Worm (Caenorhabditis elegans) whole organism, L2 larva: ENCODE measurements around the gene Y113G7A.14.

Experiments
- C34F6.9 ChIP-seq: fragments of 150-350 bp; optimal IDR thresholded peaks from 2 replicates; lab custom pipeline; 2014; ENCODE audit warnings: missing biosample characterization, missing genetic modification characterization
- F13H6.1 ChIP-seq: sonication (generic microtip); optimal IDR thresholded peaks from 2 replicates; lab custom pipeline; 2016; ENCODE audit warnings: missing genetic modification characterization, missing compliant biosample characterization
- R02D3.7 ChIP-seq: fragments of 150-350 bp; optimal IDR thresholded peaks from 2 replicates; lab custom pipeline; 2014; ENCODE audit warnings: missing biosample characterization, missing genetic modification characterization
- Y55F3AM.14 ChIP-seq: fragments of 200-800 bp; sonication (Bioruptor generic); optimal IDR thresholded peaks from 2 replicates; lab custom pipeline; 2018; ENCODE audit warnings: mild to moderate bottlenecking, missing genetic modification characterization, missing compliant biosample characterization
- alr-1 ChIP-seq: fragments of 150-350 bp; optimal IDR thresholded peaks from 2 replicates; lab custom pipeline; 2014; ENCODE audit warnings: missing biosample characterization, missing genetic modification characterization
- aly-2 ChIP-seq: fragments of 150-350 bp; optimal IDR thresholded peaks from 2 replicates; lab custom pipeline; 2014; ENCODE audit warnings: missing biosample characterization, missing genetic modification characterization
- blmp-1 ChIP-seq: sonication (generic microtip); optimal IDR thresholded peaks from 2 replicates; lab custom pipeline; 2017; ENCODE audit warnings: missing genetic modification characterization, mild to moderate bottlenecking, missing compliant biosample characterization, antibody characterized with exemption, moderate library complexity; ENCODE audit not compliant: insufficient read depth
- ceh-82 ChIP-seq: fragments of 150-350 bp; optimal IDR thresholded peaks from 2 replicates; lab custom pipeline; 2014; ENCODE audit warnings: missing biosample characterization, missing genetic modification characterization
- dmd-4 ChIP-seq: sonication (generic microtip); optimal IDR thresholded peaks from 2 replicates; lab custom pipeline; 2017; ENCODE audit warnings: missing biosample characterization, missing genetic modification characterization
- egl-27 ChIP-seq: sonication (generic microtip); optimal IDR thresholded peaks from 3 replicates; lab custom pipeline; 2017; ENCODE audit warnings: missing biosample characterization, missing genetic modification reagents, missing genetic modification characterization
- elt-3 ChIP-seq: sonication (generic microtip); optimal IDR thresholded peaks from 2 replicates; lab custom pipeline; 2017; ENCODE audit warnings: missing biosample characterization, missing genetic modification characterization
- fos-1 ChIP-seq: fragments of 150-350 bp; optimal IDR thresholded peaks from 2 replicates; lab custom pipeline; 2014; ENCODE audit warnings: missing biosample characterization, missing genetic modification characterization
- lin-11 ChIP-seq: fragments of 150-350 bp; sonication (generic microtip); optimal IDR thresholded peaks from 2 replicates; lab custom pipeline; 2014; ENCODE audit warnings: missing biosample characterization, missing genetic modification characterization, inconsistent platforms, mixed read lengths
- lin-13 ChIP-seq: fragments of 150-350 bp; optimal IDR thresholded peaks from 2 replicates; lab custom pipeline; 2014; ENCODE audit warnings: missing biosample characterization, missing genetic modification reagents, missing genetic modification characterization
- lin-39 ChIP-seq: fragments of 150-350 bp; optimal IDR thresholded peaks from 2 replicates; lab custom pipeline; 2014; ENCODE audit warnings: missing biosample characterization, missing genetic modification reagents, missing genetic modification characterization
- mbf-1 ChIP-seq: sonication (generic microtip); optimal IDR thresholded peaks from 2 replicates; lab custom pipeline; 2017; ENCODE audit warnings: missing biosample characterization, missing genetic modification characterization
- mdl-1 ChIP-seq, 2 experiments: fragments of 150-350 bp in 1 of 2; sonication (generic microtip) in 1 of 2; optimal IDR thresholded peaks; 2 replicates each; lab custom pipeline; 2017; ENCODE audit warnings: missing biosample characterization in 2 of 2, missing genetic modification characterization in 2 of 2
- nhr-10 ChIP-seq: sonication (generic microtip); optimal IDR thresholded peaks from 2 replicates; lab custom pipeline; 2017; ENCODE audit warnings: missing biosample characterization, missing genetic modification characterization
- nhr-11 ChIP-seq: fragments of 150-350 bp; optimal IDR thresholded peaks from 2 replicates; lab custom pipeline; 2014; ENCODE audit warnings: missing biosample characterization, missing genetic modification characterization
- nhr-12 ChIP-seq: fragments of 150-350 bp; optimal IDR thresholded peaks from 2 replicates; lab custom pipeline; 2014; ENCODE audit warnings: missing biosample characterization, missing genetic modification characterization
- nhr-129 ChIP-seq: fragments of 150-350 bp; optimal IDR thresholded peaks from 2 replicates; lab custom pipeline; 2014; ENCODE audit warnings: missing biosample characterization, missing genetic modification characterization
- nhr-21 ChIP-seq: fragments of 150-350 bp; optimal IDR thresholded peaks from 2 replicates; lab custom pipeline; 2014; ENCODE audit warnings: missing biosample characterization, missing genetic modification characterization
- nhr-23 ChIP-seq: fragments of 150-350 bp; optimal IDR thresholded peaks from 2 replicates; lab custom pipeline; 2014; ENCODE audit warnings: missing biosample characterization, missing genetic modification reagents, missing genetic modification characterization
- nhr-237 ChIP-seq: fragments of 150-350 bp; optimal IDR thresholded peaks from 2 replicates; lab custom pipeline; 2014; ENCODE audit warnings: missing biosample characterization, missing genetic modification characterization
- nhr-25 ChIP-seq: fragments of 150-350 bp; sonication (generic microtip); optimal IDR thresholded peaks from 3 replicates; lab custom pipeline; 2014; ENCODE audit warnings: missing biosample characterization, missing genetic modification characterization
- nhr-6 ChIP-seq: fragments of 150-350 bp; optimal IDR thresholded peaks from 2 replicates; lab custom pipeline; 2014; ENCODE audit warnings: missing biosample characterization, missing genetic modification characterization
- nhr-77 ChIP-seq: fragments of 150-350 bp; optimal IDR thresholded peaks from 2 replicates; lab custom pipeline; 2014; ENCODE audit warnings: missing biosample characterization, missing genetic modification characterization
- peb-1 ChIP-seq: fragments of 150-350 bp; optimal IDR thresholded peaks from 2 replicates; lab custom pipeline; 2014; ENCODE audit warnings: missing biosample characterization, missing genetic modification characterization
- sem-4 ChIP-seq: fragments of 150-350 bp; optimal IDR thresholded peaks from 2 replicates; lab custom pipeline; 2014; ENCODE audit warnings: missing biosample characterization, missing genetic modification reagents, missing genetic modification characterization
- sma-3 ChIP-seq: sonication (generic microtip); optimal IDR thresholded peaks from 2 replicates; lab custom pipeline; 2016; ENCODE audit warnings: missing genetic modification reagents, missing genetic modification characterization, missing compliant biosample characterization
- sma-9 ChIP-seq, 2 experiments: fragments of 150-350 bp in 1 of 2; sonication (generic microtip) in 1 of 2; optimal IDR thresholded peaks; 2 replicates each; lab custom pipeline; 2014 to 2016; ENCODE audit warnings: missing genetic modification characterization in 2 of 2, mild to moderate bottlenecking in 1 of 2, missing biosample characterization in 1 of 2, missing compliant biosample characterization in 1 of 2, missing genetic modification reagents in 1 of 2, moderate library complexity in 1 of 2
- snpc-4 ChIP-seq: fragments of 150-350 bp; optimal IDR thresholded peaks from 2 replicates; lab custom pipeline; 2014; ENCODE audit warnings: missing biosample characterization, missing genetic modification characterization
- unc-55 ChIP-seq: fragments of 150-350 bp; sonication (generic microtip); optimal IDR thresholded peaks from 3 replicates; lab custom pipeline; 2014; ENCODE audit warnings: missing biosample characterization, missing genetic modification reagents, missing genetic modification characterization
- zag-1 ChIP-seq: fragments of 150-350 bp; optimal IDR thresholded peaks from 2 replicates; lab custom pipeline; 2014; ENCODE audit warnings: missing biosample characterization, missing genetic modification characterization
- ztf-1 ChIP-seq: fragments of 200-800 bp; sonication (Bioruptor generic); conservative IDR thresholded peaks from 2 replicates; pipeline ENCODE4 v1.3.6; 2022; ENCODE audit warnings: missing genetic modification characterization, missing compliant biosample characterization
- ztf-11 ChIP-seq: sonication (generic microtip); optimal IDR thresholded peaks from 2 replicates; lab custom pipeline; 2017; ENCODE audit warnings: missing biosample characterization, missing genetic modification characterization
- ztf-4 ChIP-seq: fragments of 150-350 bp; optimal IDR thresholded peaks from 2 replicates; lab custom pipeline; 2014; ENCODE audit warnings: missing biosample characterization, missing genetic modification characterization

The Y113G7A.14 gene

DNA sequence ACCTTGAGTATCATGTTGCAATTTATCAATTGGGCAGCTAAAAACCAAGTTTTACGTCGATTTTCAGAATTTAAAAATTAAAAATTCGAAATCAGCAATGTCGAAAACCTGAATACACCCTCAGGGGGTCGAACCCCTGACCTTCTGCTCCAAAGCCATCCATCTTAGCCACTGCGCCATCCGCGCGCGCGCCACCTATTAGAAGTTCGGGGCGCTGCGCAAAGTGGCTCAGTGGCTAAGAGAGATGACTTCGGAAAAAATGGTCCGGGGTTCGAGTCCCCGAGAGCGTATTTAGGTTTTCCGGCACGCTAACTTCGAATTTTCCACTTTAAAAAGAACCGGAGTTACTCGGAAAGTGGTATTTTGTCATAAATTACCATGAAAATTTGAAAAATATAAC, 13.9 kb downstream of the Y113G7A.14 start:
- TF ChIP-seq nhr-12 (no peak), nhr-129 (tag; lab: Kevin White, UChicago) (no peak), lin-11 (tag; lab: Kevin White, UChicago) (no peak), dmd-4 (tag; lab: Kevin White, UChicago) (no peak), F13H6.1 (tag; lab: Kevin White, UChicago) (no peak), ztf-1 (GFP tag; lab: Robert Waterston, UW) (no peak), blmp-1 (tag; lab: Kevin White, UChicago) (no peak), elt-3 (no peak), sem-4 (tag; lab: Kevin White, UChicago) (no peak), egl-27 (tag; lab: Kevin White, UChicago) (no peak), snpc-4 (tag; lab: Kevin White, UChicago) (no peak), C34F6.9 (tag; lab: Kevin White, UChicago) (no peak), aly-2 (tag; lab: Kevin White, UChicago) (no peak)
- TF ChIP-seq, all 48 proteins: peak for 0

DNA sequence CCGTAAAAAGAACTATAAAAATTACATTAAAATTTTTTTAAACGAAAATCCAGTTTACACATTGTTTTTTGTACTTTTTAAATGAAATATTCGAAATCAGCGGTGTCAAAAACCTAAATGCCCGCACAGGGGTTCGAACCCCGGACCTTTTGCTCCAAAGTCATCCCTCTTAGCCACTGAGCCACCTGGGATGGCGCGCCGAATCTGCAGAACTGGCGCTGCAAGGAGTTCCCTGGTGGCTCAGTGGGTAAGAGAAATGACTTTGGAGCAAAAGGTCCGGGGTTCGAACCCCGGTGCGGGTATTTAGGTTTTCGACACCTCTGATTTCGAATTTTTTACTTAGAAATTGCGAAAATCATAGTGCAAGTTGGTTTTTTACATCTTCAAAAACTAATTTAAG, 14.6 kb downstream of the Y113G7A.14 start:
- TF ChIP-seq lin-13 (GFP tag; lab: Kevin White, UChicago) (no peak), blmp-1 (tag; lab: Kevin White, UChicago) (no peak), fos-1 (tag; lab: Kevin White, UChicago) (no peak), sma-3 (no peak), alr-1 (tag; lab: Kevin White, UChicago) (no peak), nhr-6 (tag; lab: Kevin White, UChicago) (no peak), nhr-77 (tag; lab: Kevin White, UChicago) (no peak), nhr-23 (tag; lab: Kevin White, UChicago) (no peak), nhr-129 (tag; lab: Kevin White, UChicago) (no peak), mdl-1 (tag; optimal IDR thresholded peaks at IDR 0.05; lab: Kevin White, UChicago) (no peak), ceh-82 (tag; lab: Kevin White, UChicago) (no peak), lin-39 (tag; lab: Kevin White, UChicago) (no peak), lin-11 (tag; lab: Kevin White, UChicago) (no peak), nhr-25 (tag; lab: Kevin White, UChicago) (no peak)

DNA sequence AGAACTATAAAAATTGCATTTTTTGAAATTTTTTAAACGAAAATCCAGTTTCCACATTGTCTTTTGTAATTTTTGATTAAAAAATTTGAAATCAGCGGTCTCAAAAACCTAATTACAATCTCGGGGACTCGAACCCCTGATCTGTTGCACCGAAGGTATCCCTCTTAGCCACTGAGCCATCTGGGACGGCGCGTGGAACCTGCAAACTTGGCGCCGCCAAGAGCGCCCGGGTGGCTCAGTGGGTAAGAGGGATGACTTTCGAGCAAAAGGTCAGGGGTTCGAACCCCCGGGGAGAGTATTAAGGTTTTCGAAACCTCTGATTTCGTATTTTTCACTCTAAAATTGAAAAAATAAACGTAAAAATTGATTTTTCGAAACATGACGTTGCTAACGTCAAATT, 15.2 kb downstream of the Y113G7A.14 start:
- TF ChIP-seq lin-13 (GFP tag; lab: Kevin White, UChicago) (no peak), R02D3.7 (tag; lab: Kevin White, UChicago) (no peak), nhr-11 (tag; lab: Kevin White, UChicago) (no peak), mdl-1 (tag; optimal IDR thresholded peaks at IDR 0.05; lab: Kevin White, UChicago) (no peak), ztf-1 (GFP tag; lab: Robert Waterston, UW) (no peak), peb-1 (tag; lab: Kevin White, UChicago) (no peak), blmp-1 (tag; lab: Kevin White, UChicago) (no peak), nhr-237 (tag; lab: Kevin White, UChicago) (no peak), C34F6.9 (tag; lab: Kevin White, UChicago) (no peak), alr-1 (tag; lab: Kevin White, UChicago) (no peak), nhr-25 (tag; lab: Kevin White, UChicago) (no peak), ztf-11 (tag; lab: Kevin White, UChicago) (no peak), elt-3 (no peak), sem-4 (tag; lab: Kevin White, UChicago) (no peak), nhr-10 (no peak), nhr-21 (no peak), unc-55 (GFP tag; lab: Kevin White, UChicago) (no peak), ztf-4 (tag; lab: Kevin White, UChicago) (no peak), nhr-129 (tag; lab: Kevin White, UChicago) (no peak), zag-1 (tag; lab: Kevin White, UChicago) (no peak)

DNA sequence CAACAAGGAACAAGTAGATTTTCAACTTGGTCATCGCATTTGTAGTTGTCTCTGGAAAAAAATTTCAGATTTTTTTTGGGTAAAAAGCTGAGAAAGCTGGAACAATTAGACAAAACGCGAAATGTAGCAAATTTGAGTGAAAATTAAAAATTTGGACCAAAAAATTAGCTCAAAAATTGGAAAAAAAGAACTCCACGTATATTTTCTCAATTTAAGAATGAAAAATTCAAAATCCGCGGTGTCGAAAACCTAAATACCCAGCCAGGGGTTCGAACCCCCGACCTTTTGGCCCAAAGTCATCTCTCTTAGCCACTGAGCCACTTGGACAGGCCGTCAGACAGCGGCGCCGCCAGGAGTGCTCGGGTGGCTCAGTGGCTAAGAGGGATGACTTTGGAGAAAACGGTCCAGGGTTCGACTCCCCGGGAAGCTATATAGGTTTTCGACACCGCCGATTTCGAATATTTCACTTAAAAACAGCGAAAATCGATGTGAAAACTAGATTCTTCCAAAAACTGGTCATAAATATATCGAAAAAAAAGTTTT, 17.6 kb downstream of the Y113G7A.14 start, which contains the start of gene ncx-1:
Gene ncx-1, minus strand, starts transcription at position 51 of the 543 bp plus-strand sequence.
- TF ChIP-seq nhr-77 (tag; lab: Kevin White, UChicago) (no peak), dmd-4 (tag; lab: Kevin White, UChicago) (no peak), elt-3 (no peak), nhr-6 (tag; lab: Kevin White, UChicago) (no peak), nhr-25 (tag; lab: Kevin White, UChicago) (no peak), unc-55 (GFP tag; lab: Kevin White, UChicago) (no peak), ztf-11 (tag; lab: Kevin White, UChicago) (no peak), nhr-21 (no peak), Y55F3AM.14 (no peak), nhr-129 (tag; lab: Kevin White, UChicago) (no peak), sma-9 (GFP tag; optimal IDR thresholded peaks at IDR 0.05; lab: Kevin White, UChicago) (no peak), sma-9 (tag; optimal IDR thresholded peaks at IDR 0.05; lab: Kevin White, UChicago) (no peak), nhr-10 (no peak), mbf-1 (tag; lab: Kevin White, UChicago) (no peak), R02D3.7 (tag; lab: Kevin White, UChicago) (no peak), lin-13 (GFP tag; lab: Kevin White, UChicago) (no peak), ztf-4 (tag; lab: Kevin White, UChicago) (no peak)
